Fruit fly (Drosophila melanogaster): ENCODE measurements around the gene Ktch.

DNA sequence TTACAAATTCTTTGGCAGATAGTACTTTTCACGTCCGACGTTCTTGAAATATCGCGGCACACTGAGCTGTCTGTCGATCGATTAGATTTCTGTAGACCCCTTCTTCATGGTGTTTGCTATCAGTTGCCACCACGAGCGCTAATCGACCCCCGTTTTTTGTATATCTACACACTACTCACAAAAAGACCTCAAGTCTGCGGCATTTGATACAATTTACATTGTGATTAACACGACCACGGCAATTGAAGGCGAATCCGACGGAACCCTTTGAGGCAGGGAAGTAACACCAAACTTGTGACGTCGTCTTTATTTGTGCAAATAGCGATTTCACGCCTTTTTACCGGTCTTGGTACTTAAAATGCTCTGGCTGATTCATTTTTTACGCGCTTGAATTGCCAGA is 21.3 kb downstream of the Ktch start, which contains the start of gene Mayo:
- TF ChIP-seq psq (optimal IDR thresholded peaks at IDR 0.05) (no peak), EcR (GFP tag; optimal IDR thresholded peaks at IDR 0.05) (no peak)

Measured in whole organism.